Worm (Caenorhabditis elegans): ENCODE results near the gene ins-37.
A peak's percentile ranks its signal among the peaks of the same experiment; 100 is the strongest.
"Not testable (repeated sequence)": the region's sequence is repeated elsewhere in the genome, so short reads cannot be mapped to it uniquely, and the experiment has no call there.

ins-37 gene

DNA sequence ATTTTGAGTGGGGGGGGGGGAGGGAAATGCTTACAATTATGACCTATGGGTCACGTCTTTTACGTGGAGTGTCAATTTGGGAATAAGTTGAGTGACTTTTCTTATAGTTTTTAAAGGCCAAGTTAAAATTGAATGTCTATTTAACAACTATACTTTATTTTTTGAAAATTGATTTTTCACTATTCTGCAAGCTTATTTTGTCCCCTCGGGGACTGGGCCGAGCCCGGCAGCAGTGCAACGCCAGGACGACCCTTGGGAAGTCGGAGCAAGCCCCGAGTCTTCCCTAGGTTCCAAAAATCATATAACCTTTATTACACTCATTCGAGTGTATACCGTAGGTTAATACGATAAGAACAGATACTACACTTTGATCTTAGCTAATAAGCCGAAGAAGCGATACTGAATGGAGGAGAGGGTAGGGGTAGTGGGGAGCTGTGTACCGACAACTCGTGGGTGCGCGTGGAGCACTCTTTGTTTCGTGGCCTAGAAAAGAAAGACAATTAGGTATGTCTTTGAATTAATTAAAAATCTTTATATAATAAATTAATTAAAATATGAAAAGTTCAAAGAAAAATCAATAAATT is at the start of gene ins-37:
Gene ins-37, minus strand, starts transcription at position 384 of the 584 bp plus-strand sequence.
- TF ChIP-seq dve-1 (tag; optimal IDR thresholded peaks at IDR 0.05; ENCODE audit: insufficient read depth) (peak; percentile 42), aha-1 (tag) (peak; percentile 4), ctbp-1 (GFP tag; IDR thresholded peaks at IDR 0.05) (0 out of 2 replicates have a peak, but pooled peaks have one; percentile 16), lin-13 (GFP tag; optimal IDR thresholded peaks at IDR 0.05) (peak; percentile 28), lin-38 (GFP tag; IDR thresholded peaks at IDR 0.05) (peak; percentile 50; the same call in 1 of the 2 replicates), daf-16 (tag; optimal IDR thresholded peaks at IDR 0.05) (peak; percentile 19), T26A8.4 (GFP tag; IDR thresholded peaks at IDR 0.05) (0 out of 2 replicates have a peak, but pooled peaks have one; percentile 30), F49E8.2 (tag; optimal IDR thresholded peaks at IDR 0.05; ENCODE audit: borderline replicate concordance) (peak; percentile 29)
- TF ChIP-seq daf-16 (GFP tag; optimal IDR thresholded peaks at IDR 0.05): not testable (repeated sequence)

ce11 chrII:13882405-13882804 is 46.5 kb upstream of the ins-37 start, which contains the start of gene hda-10:
hda-10 (plus strand) TSS chrII:13882705.
- TF ChIP-seq mdl-1 (tag; optimal IDR thresholded peaks at IDR 0.05) (no peak), unc-62 (GFP tag; optimal IDR thresholded peaks at IDR 0.05 in 1 of 2) (peak in 1 of 2 experiments; percentile 77), unc-62 (tag; optimal IDR thresholded peaks at IDR 0.05) (no peak)

ce11 chrII:13879589-13879988 is 43.7 kb upstream of the ins-37 start:
- TF ChIP-seq tag-97 (GFP tag; IDR thresholded peaks at IDR 0.05) (no peak), set-16 (GFP tag; IDR thresholded peaks at IDR 0.05) (peak; percentile 79)

- TF ChIP-seq unc-39 (tag; optimal IDR thresholded peaks at IDR 0.05): no peak
- TF ChIP-seq php-3 (GFP tag; IDR thresholded peaks at IDR 0.05): no peak
- peak; percentile 64 for TF ChIP-seq set-16 (GFP tag; IDR thresholded peaks at IDR 0.05)
- 0 out of 2 replicates have a peak, but pooled peaks have one; percentile 61 for TF ChIP-seq egl-43 (GFP tag; IDR thresholded peaks at IDR 0.05)
- no peak for TF ChIP-seq ces-1 (GFP tag; optimal IDR thresholded peaks at IDR 0.05)
- peak; percentile 88 for TF ChIP-seq aha-1 (tag)
These were observed 42.1 kb upstream of the ins-37 start for ce11 chrII:13877994-13878393.

DNA sequence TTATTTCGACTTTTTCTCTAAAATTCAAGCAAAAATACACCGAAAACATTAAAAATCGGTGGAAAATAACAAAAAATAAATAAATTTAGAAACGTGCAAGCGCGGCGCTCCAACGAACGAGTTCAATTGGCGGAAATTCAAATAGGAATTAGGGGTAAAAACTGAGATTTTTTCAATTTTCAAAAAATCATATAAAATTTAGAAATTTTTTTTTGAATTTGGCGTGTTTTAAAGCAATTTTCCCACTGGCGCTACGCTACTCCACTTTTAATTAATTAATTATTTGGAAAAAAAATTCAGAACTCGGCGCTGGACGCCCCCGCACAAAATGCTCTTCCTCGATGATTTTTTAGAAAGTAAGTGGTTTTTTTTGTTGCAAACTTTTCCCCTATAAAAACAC is 39.8 kb upstream of the ins-37 start, which contains the start of gene ing-3:
Gene ing-3, plus strand, starts transcription at position 301 of the 400 bp plus-strand sequence.
- TF ChIP-seq zfp-3 (GFP tag; conservative IDR thresholded peaks at IDR 0.05) (no peak), pha-4 (GFP tag; IDR thresholded peaks at IDR 0.05) (no peak), pha-4 (tag; optimal IDR thresholded peaks at IDR 0.05) (no peak), fos-1 (tag; optimal IDR thresholded peaks at IDR 0.05) (no peak), egl-27 (tag; optimal IDR thresholded peaks at IDR 0.05) (no peak), Y48G9A.11 (GFP tag; IDR thresholded peaks at IDR 0.05) (no peak)

ce11 chrII:13872191-13872889 is 36.4 kb upstream of the ins-37 start, which contains the start of the genes cup-14 and ndub-8:
cup-14 (minus strand) TSS chrII:13872241.
ndub-8 (plus strand) TSS chrII:13872869.
- peak; percentile 71 for TF ChIP-seq pha-4 (GFP tag; IDR thresholded peaks at IDR 0.05)
- TF ChIP-seq pha-4 (tag; optimal IDR thresholded peaks at IDR 0.05): peak; percentile 24
- peak; percentile 88 for TF ChIP-seq dve-1 (tag; optimal IDR thresholded peaks at IDR 0.05; ENCODE audit: insufficient read depth)
- TF ChIP-seq mxl-3 (GFP tag; optimal IDR thresholded peaks at IDR 0.05): no peak
- peak; percentile 36 for TF ChIP-seq zfp-2 (tag; optimal IDR thresholded peaks at IDR 0.05)
- peak; percentile 84 for TF ChIP-seq lin-38 (GFP tag; IDR thresholded peaks at IDR 0.05)
- TF ChIP-seq nhr-48 (tag; optimal IDR thresholded peaks at IDR 0.05): peak; percentile 45
- peak; percentile 77 for TF ChIP-seq F49E8.2 (tag; optimal IDR thresholded peaks at IDR 0.05; ENCODE audit: borderline replicate concordance)
- no peak for TF ChIP-seq nhr-76 (tag; optimal IDR thresholded peaks at IDR 0.05)
- peak; percentile 50 for TF ChIP-seq spr-1 (tag; optimal IDR thresholded peaks at IDR 0.05)
- TF ChIP-seq nhr-41 (GFP tag; IDR thresholded peaks at IDR 0.05): no peak
- TF ChIP-seq egl-43 (GFP tag; IDR thresholded peaks at IDR 0.05): no peak
- TF ChIP-seq ztf-7 (tag; optimal IDR thresholded peaks at IDR 0.05): peak; percentile 3
- TF ChIP-seq dpl-1 (GFP tag; optimal IDR thresholded peaks at IDR 0.05): peak; percentile 86
- no peak for TF ChIP-seq tra-1 (GFP tag; IDR thresholded peaks at IDR 0.05)
- TF ChIP-seq daf-19 (GFP tag; conservative IDR thresholded peaks at IDR 0.05): no peak
- TF ChIP-seq jun-1 (tag; optimal IDR thresholded peaks at IDR 0.05): peak; percentile 29
- TF ChIP-seq T26A8.4 (GFP tag; IDR thresholded peaks at IDR 0.05): peak; percentile 82
- TF ChIP-seq unc-62 (GFP tag; optimal IDR thresholded peaks at IDR 0.05 in 1 of 2): peak in 1 of 2 experiments; percentile 38
- TF ChIP-seq unc-62 (tag; optimal IDR thresholded peaks at IDR 0.05): no peak
- peak; percentile 51 for TF ChIP-seq duxl-1 (tag; optimal IDR thresholded peaks at IDR 0.05; ENCODE audit: poor library complexity)
- peak; percentile 56; the same call in 1 of the 2 replicates for TF ChIP-seq zfp-3 (GFP tag; conservative IDR thresholded peaks at IDR 0.05)
- TF ChIP-seq lim-7 (GFP tag; IDR thresholded peaks at IDR 0.05): no peak
- 0 out of 2 replicates have a peak, but pooled peaks have one; percentile 41 for TF ChIP-seq arid-1 (GFP tag; conservative IDR thresholded peaks at IDR 0.05)
